Fruit fly (Drosophila melanogaster) whole organism, prepupa: ENCODE data around the gene CG10713.
A peak's percentile ranks its signal among the peaks of the same experiment; 100 is the strongest.

Source experiments
- Blimp-1 ChIP-seq: fragments of 200-800 bp; sonication (Bioruptor generic); optimal IDR thresholded peaks from 3 replicates; lab custom pipeline; 2017; ENCODE audit warnings: missing biosample characterization, missing genetic modification characterization, mild to moderate bottlenecking, moderate library complexity, missing genetic modification reagents
- CG1621 ChIP-seq: fragments of 200-800 bp; sonication (Bioruptor generic); optimal IDR thresholded peaks from 3 replicates; lab custom pipeline; 2018; ENCODE audit warnings: missing biosample characterization, mild to moderate bottlenecking, missing genetic modification characterization
- CG32006 ChIP-seq: fragments of 200-800 bp; sonication (Bioruptor generic); optimal IDR thresholded peaks from 3 replicates; lab custom pipeline; 2017; ENCODE audit warnings: missing biosample characterization, mild to moderate bottlenecking, missing genetic modification characterization
- CG6854 ChIP-seq: fragments of 200-800 bp; sonication (Bioruptor generic); optimal IDR thresholded peaks from 2 replicates; lab custom pipeline; 2017; ENCODE audit warnings: missing biosample characterization, mild to moderate bottlenecking, missing genetic modification characterization
- CG7368 ChIP-seq: fragments of 200-800 bp; sonication (Bioruptor generic); optimal IDR thresholded peaks from 3 replicates; lab custom pipeline; 2016; ENCODE audit warnings: missing biosample characterization, missing genetic modification characterization
- Eip78C ChIP-seq: fragments of 200-800 bp; sonication (Bioruptor generic); peaks from one replicate; lab custom pipeline; 2016; ENCODE audit warnings: missing biosample characterization, missing genetic modification characterization
- Eip93F ChIP-seq: fragments of 200-800 bp; sonication (Bioruptor generic); optimal IDR thresholded peaks from 2 replicates; lab custom pipeline; 2016; ENCODE audit warnings: missing biosample characterization, mild to moderate bottlenecking, missing genetic modification characterization
- eg ChIP-seq: fragments of 200-800 bp; sonication (Bioruptor generic); IDR thresholded peaks from 3 replicates; pipeline ENCODE4 v1.3.6; 2022; ENCODE audit warnings: missing biosample characterization, missing genetic modification characterization
- svp ChIP-seq: fragments of 200-800 bp; sonication (Bioruptor generic); peaks from one replicate; lab custom pipeline; 2016; ENCODE audit warnings: missing biosample characterization, missing genetic modification characterization

The CG10713 gene

DNA sequence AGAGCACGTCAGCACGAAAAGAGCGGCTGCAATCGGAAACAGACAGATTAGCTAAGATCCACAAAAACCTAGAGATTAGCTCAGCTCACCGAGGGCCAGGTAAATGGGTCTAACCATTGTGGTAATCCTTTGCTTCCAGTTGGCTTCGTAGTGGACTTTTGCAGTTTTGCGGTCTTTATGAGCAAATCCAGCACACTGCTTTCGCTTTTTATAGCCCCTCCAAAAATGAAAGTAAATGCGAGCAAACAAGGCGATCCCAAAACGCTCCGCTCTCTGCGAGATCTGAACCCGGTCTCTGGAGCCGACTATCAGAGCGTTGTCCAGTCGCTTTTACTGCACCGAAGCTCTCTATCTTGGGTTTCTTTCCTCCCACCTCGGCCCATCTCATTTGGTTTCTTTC is 53.9 kb downstream of the CG10713 start, which contains the start of gene CG14107:
CG14107 (minus strand) TSS at position 187 of the 400 bp plus-strand sequence.
- TF ChIP-seq CG6854 (GFP tag; lab: Kevin White, UChicago) (peak; percentile 35), Eip78C (no peak), CG7368 (GFP tag; lab: Kevin White, UChicago) (no peak), CG32006 (GFP tag; lab: Kevin White, UChicago) (peak; percentile 11), Blimp-1 (peak; percentile 89), svp (peak; percentile 60), eg (no peak), CG1621 (no peak), Eip93F (no peak)
